Worm (Caenorhabditis elegans): ENCODE measurements around the gene gbh-2.

DNA sequence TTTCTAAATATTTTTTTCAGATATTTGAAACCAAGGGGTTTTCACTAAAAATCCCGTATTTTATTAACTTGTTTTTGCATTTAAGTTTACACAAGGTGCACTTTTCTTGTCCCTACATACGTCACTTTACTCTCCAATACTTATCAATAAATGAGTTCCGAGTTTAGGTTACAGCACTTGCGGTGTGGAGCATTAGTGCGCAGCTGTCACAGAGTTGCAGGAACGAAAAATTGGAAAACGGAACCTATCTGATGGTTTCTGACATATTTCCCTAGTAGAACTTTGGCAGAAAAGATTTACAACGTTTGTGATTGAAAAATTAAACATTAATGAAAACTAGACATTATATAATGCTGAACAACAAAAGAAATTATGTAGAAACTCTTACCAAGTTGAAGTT lies 12.5 kb downstream of the gbh-2 start:
- TF ChIP-seq him-1 (tag; optimal IDR thresholded peaks at IDR 0.05) = no peak
- TF ChIP-seq W03F9.2 (tag; optimal IDR thresholded peaks at IDR 0.05) = no peak

Data from whole organism, L4/young adult.